Fruit fly (Drosophila melanogaster) whole organism, wandering third instar larva: Measurements from ENCODE around the gene Zip99C.

Source experiments
- Hr78 ChIP-seq: fragments of >200 bp; optimal IDR thresholded peaks from 2 replicates; lab custom pipeline; 2017; ENCODE audit warnings: missing biosample characterization, missing genetic modification characterization
- lola ChIP-seq: fragments of >200 bp; optimal IDR thresholded peaks from 2 replicates; lab custom pipeline; 2017; ENCODE audit warnings: missing biosample characterization, missing genetic modification characterization
- psq ChIP-seq: fragments of 200-800 bp; sonication (Bioruptor generic); optimal IDR thresholded peaks from 3 replicates; lab custom pipeline; 2017; ENCODE audit warnings: missing biosample characterization, mild to moderate bottlenecking, missing genetic modification characterization, moderate library complexity
- tai ChIP-seq: sonication (Bioruptor generic); optimal IDR thresholded peaks from 2 replicates; lab custom pipeline; 2016; ENCODE audit warnings: missing biosample characterization, missing genetic modification characterization
- usp ChIP-seq: fragments of >200 bp; optimal IDR thresholded peaks from 2 replicates; lab custom pipeline; 2017; ENCODE audit warnings: missing biosample characterization, missing genetic modification characterization

DNA sequence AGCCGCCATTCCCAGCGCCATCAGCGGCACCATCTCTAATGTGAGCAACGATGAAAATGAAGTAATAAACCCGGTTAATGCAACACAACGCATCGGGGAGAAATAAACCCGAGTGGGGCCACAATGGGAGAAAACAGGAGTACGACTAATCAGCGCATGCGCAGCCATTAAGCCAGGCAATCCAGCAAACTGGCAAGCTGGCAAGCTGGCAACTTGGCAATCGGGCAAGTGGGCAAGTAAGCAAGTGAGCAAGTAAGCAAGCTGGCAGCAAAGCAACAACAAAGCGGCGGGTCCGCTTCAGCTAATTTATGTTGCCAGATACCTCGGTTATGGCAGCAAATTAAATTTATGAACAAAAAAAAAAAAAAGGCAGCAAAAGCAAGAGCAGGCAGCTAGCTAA, 30.9 kb upstream of the Zip99C start:
- TF ChIP-seq tai (GFP tag; lab: Kevin White, UChicago) (no peak), lola (GFP tag; lab: Kevin White, UChicago) (no peak), psq (GFP tag; lab: Kevin White, UChicago) (no peak), usp (GFP tag; lab: Kevin White, UChicago) (no peak), Hr78 (GFP tag; lab: Kevin White, UChicago) (no peak)
